Fruit fly (Drosophila melanogaster) whole organism, pupa: ENCODE data around the gene PGRP-SB2.

Experiments used
- CG10348 ChIP-seq: fragments of 200-800 bp; sonication (Bioruptor generic); IDR thresholded peaks from 2 replicates; pipeline ENCODE4 v1.3.6; 2022; ENCODE audit warnings: missing biosample characterization, missing genetic modification characterization
- CG12605 ChIP-seq: fragments of 200-800 bp; sonication (Bioruptor generic); IDR thresholded peaks from 2 replicates; pipeline ENCODE4 v1.3.6; 2022; ENCODE audit warnings: missing biosample characterization, missing genetic modification characterization
- CG13204 ChIP-seq: fragments of 200-800 bp; sonication (Bioruptor generic); optimal IDR thresholded peaks from 2 replicates; lab custom pipeline; 2018; ENCODE audit warnings: missing biosample characterization, mild to moderate bottlenecking, missing genetic modification characterization, moderate library complexity
- CG14655 ChIP-seq: fragments of 200-800 bp; sonication (Bioruptor generic); optimal IDR thresholded peaks from 3 replicates; lab custom pipeline; 2017; ENCODE audit warnings: mild to moderate bottlenecking, missing biosample characterization, missing genetic modification reagents, missing genetic modification characterization
- CG15710 ChIP-seq: fragments of 200-800 bp; sonication (Bioruptor generic); optimal IDR thresholded peaks from 2 replicates; lab custom pipeline; 2018; ENCODE audit warnings: missing biosample characterization, mild to moderate bottlenecking, missing genetic modification characterization, moderate library complexity
- CG17806 ChIP-seq: fragments of 200-800 bp; sonication (Bioruptor generic); optimal IDR thresholded peaks from 2 replicates; lab custom pipeline; 2018; ENCODE audit warnings: missing biosample characterization, mild to moderate bottlenecking, missing genetic modification characterization, moderate library complexity
- CG34367 ChIP-seq: fragments of 200-800 bp; sonication (Bioruptor generic); optimal IDR thresholded peaks from 2 replicates; lab custom pipeline; 2018; ENCODE audit warnings: missing biosample characterization, mild to moderate bottlenecking, missing genetic modification characterization
- CG8301 ChIP-seq: fragments of 200-800 bp; sonication (Bioruptor generic); optimal IDR thresholded peaks from 2 replicates; lab custom pipeline; 2018; ENCODE audit warnings: missing biosample characterization, mild to moderate bottlenecking, missing genetic modification characterization

DNA sequence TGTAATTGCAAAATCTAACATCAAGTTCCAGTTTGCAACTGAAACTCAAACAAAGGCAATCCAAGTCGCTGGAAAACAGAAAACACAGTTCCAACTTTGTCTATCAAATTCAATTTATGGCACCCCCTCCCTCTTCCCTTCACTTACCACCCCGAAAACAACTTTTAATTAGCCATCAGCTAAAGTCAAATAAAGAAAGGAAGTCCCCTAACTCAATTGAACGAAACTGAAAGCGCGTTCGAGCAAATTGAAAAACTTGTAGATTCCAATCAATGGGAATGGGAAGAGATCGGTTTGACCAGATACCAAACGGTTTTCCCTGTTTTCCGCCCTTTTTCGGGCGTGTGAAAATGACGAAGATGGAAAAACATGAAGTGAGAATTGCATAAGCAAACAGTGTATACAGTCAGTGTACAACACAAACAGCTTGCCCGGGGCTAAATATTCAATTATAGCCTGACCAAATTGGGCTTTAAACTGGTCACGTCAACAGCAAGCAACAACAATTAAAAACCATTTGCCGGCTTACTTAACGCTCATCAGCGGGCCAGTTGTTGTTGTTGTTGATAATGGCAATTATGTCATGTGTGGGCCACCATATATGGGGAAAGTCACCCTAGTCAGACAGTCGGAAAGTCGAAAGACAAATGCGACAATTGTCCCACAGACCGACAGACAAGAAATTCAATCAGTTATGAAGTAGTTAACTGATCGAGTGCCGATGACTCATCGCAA, 26.9 kb upstream of the PGRP-SB2 start:
- no peak for TF ChIP-seq CG10348 (GFP tag; lab: Robert Waterston, UW)
- no peak for TF ChIP-seq CG14655 (GFP tag; lab: Kevin White, UChicago)
- no peak for TF ChIP-seq CG34367 (tag; lab: Kevin White, UChicago)
- no peak for TF ChIP-seq CG8301
- no peak for TF ChIP-seq CG12605 (GFP tag; lab: Robert Waterston, UW)
- no peak for TF ChIP-seq CG15710
- TF ChIP-seq CG17806 (tag; lab: Kevin White, UChicago): no peak
- no peak for TF ChIP-seq CG13204
